Worm (Caenorhabditis elegans): ENCODE data around the gene sde-2.

- TF ChIP-seq nhr-77 (tag; optimal IDR thresholded peaks at IDR 0.05) (no peak), sma-3 (GFP tag; optimal IDR thresholded peaks at IDR 0.05) (no peak), aly-2 (tag; optimal IDR thresholded peaks at IDR 0.05) (no peak), nhr-11 (tag; optimal IDR thresholded peaks at IDR 0.05) (no peak), nhr-25 (tag; optimal IDR thresholded peaks at IDR 0.05) (no peak)
Measured at ce11 chrV:13647185-13647584, 19.8 kb downstream of the sde-2 start.

Measured in whole organism, L2 larva.